Worm (Caenorhabditis elegans): ENCODE measurements around the gene ZK930.4.

ZK930.4 gene

DNA sequence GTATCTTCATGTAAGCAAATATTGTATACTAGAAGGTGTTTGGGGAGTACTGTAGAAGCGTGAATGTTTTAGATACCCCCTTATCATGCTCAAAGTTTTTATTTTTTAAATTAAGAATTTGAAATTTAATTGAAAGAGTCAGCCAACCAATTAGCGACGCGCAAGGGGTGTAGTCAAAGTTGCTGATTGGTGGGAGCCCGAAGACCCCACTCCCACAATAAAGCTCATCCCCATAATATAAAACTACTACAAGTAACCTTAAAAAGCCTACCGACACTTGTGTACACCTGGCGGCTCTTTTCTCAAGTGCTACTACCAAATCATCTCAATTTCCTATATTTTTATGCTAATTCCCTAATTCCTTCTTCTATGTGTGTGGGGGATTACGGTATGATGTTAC, 6.6 kb upstream of the ZK930.4 start:
- no peak for TF ChIP-seq hlh-30 (tag; optimal IDR thresholded peaks at IDR 0.05; ENCODE audit: insufficient read depth)
- TF ChIP-seq nfya-1 (tag; optimal IDR thresholded peaks at IDR 0.05), result peak; percentile 87
- TF ChIP-seq pha-4 (tag; optimal IDR thresholded peaks at IDR 0.05), result no peak
- TF ChIP-seq hlh-13 (GFP tag; optimal IDR thresholded peaks at IDR 0.05), result no peak

DNA sequence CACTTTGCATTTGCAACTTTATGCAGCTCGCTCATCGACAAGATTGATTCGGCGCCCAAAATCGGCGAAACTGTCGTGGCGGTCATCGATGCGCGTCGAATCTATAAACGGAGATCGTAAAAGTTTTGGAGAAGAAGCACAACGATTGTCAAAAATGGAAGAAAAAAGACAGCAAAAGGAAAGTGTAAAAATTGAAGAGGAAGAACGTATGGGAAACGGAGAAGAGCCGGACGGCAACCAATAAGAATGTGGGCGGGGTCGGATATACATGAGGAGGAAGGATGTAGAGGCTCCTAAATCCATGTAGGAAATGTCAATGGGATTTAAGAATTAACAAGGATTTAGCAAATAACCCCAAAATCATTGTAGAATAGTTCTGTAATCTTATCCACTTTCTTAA, 5.2 kb upstream of the ZK930.4 start, which contains the start of gene vab-23:
TSS of gene vab-23 (minus strand) at position 101 of the 400 bp plus-strand sequence.
- TF ChIP-seq pat-9 (tag; optimal IDR thresholded peaks at IDR 0.05), result no peak
- no peak for TF ChIP-seq C38D4.7 (GFP tag; optimal IDR thresholded peaks at IDR 0.05)
- no peak for TF ChIP-seq ceh-31 (tag; optimal IDR thresholded peaks at IDR 0.05)
- TF ChIP-seq unc-42 (tag; optimal IDR thresholded peaks at IDR 0.05), result no peak
- no peak for TF ChIP-seq ttx-3 (tag; optimal IDR thresholded peaks at IDR 0.05)
- TF ChIP-seq mec-3 (tag; optimal IDR thresholded peaks at IDR 0.05; ENCODE audit: borderline replicate concordance), result no peak
- TF ChIP-seq hlh-30 (tag; optimal IDR thresholded peaks at IDR 0.05; ENCODE audit: insufficient read depth), result no peak
- TF ChIP-seq odd-2 (tag; optimal IDR thresholded peaks at IDR 0.05), result no peak
- TF ChIP-seq nhr-232 (tag; optimal IDR thresholded peaks at IDR 0.05), result no peak
- TF ChIP-seq nhr-11 (tag; optimal IDR thresholded peaks at IDR 0.05), result no peak
- TF ChIP-seq ceh-14 (tag; optimal IDR thresholded peaks at IDR 0.05), result no peak
- no peak for TF ChIP-seq hlh-15 (tag; optimal IDR thresholded peaks at IDR 0.05)
- no peak for TF ChIP-seq ceh-19 (GFP tag; optimal IDR thresholded peaks at IDR 0.05)

DNA sequence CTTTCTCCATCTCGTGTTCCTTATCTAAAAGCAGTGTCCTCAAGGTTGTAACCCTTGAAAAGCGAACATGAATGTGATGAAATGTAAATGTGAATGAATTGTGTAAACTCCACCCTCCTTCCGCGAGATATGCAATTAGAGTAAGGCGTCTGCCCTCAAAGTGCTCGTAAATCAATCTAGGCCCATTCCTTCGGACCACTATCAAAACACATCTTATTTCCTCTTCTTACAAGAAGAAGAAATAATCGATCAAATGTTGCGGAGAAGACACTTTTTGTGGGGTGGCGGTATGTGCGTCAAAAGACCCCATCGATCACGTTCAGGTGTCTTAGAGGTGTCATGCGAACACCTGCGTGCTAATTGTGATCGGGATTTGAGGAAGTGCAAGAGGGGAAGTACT, 4.1 kb upstream of the ZK930.4 start:
- no peak for TF ChIP-seq hlh-8 (tag; optimal IDR thresholded peaks at IDR 0.05)
- TF ChIP-seq unc-55 (GFP tag; optimal IDR thresholded peaks at IDR 0.05), result peak; percentile 87

DNA sequence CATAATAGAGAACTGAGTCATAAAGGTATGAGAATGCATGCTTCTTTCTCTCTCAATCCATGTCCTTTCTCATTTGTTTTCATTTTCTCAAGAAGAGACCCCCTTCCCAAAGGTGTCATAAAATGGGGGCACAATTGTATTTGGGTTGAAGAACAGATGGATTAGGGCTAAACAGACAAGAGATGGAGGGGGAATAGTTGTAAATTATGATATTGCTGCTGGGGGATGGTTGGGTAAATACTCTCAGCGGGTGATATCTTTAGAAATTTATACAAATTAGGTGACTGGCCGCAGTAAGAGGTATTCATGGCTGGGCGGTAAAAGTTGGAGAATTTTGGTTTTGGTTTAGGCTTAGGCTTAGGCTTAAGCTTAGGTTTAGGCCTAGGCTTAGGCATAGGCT, 1.3 kb upstream of the ZK930.4 start:
- TF ChIP-seq elt-2 (tag; optimal IDR thresholded peaks at IDR 0.05) (no peak), T23F11.4 (GFP tag; optimal IDR thresholded peaks at IDR 0.05) (no peak), ceh-22 (tag; optimal IDR thresholded peaks at IDR 0.05) (no peak), unc-42 (tag; optimal IDR thresholded peaks at IDR 0.05) (no peak), lin-11 (tag; optimal IDR thresholded peaks at IDR 0.05) (no peak), pax-1 (tag; optimal IDR thresholded peaks at IDR 0.05) (no peak), unc-3 (GFP tag; conservative IDR thresholded peaks at IDR 0.05) (no peak), unc-3 (tag; optimal IDR thresholded peaks at IDR 0.05) (no peak), unc-86 (tag; optimal IDR thresholded peaks at IDR 0.05) (no peak)

DNA sequence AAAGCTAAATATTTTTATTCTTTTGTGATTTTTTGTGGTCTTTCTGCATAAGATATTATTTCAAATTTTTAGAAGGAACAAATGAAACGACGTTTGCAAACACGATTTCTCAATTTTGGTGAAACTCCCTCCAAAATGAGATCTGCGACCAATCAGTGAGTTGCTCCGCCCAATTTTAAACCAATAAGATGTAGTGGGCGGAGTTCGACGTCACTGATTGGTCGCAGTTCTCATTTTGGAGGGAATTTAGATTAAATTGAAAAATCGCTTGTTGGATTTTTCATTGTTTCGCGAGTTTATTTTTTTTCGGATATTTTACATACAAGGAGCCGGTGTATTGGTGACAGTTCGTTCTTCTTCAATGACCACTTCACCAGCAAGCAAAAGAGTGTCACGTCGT, 4.3 kb downstream of the ZK930.4 start:
- TF ChIP-seq nfya-1 (tag; optimal IDR thresholded peaks at IDR 0.05) (peak; percentile 88), dve-1 (tag; optimal IDR thresholded peaks at IDR 0.05) (no peak), ceh-9 (tag; optimal IDR thresholded peaks at IDR 0.05) (no peak)

DNA sequence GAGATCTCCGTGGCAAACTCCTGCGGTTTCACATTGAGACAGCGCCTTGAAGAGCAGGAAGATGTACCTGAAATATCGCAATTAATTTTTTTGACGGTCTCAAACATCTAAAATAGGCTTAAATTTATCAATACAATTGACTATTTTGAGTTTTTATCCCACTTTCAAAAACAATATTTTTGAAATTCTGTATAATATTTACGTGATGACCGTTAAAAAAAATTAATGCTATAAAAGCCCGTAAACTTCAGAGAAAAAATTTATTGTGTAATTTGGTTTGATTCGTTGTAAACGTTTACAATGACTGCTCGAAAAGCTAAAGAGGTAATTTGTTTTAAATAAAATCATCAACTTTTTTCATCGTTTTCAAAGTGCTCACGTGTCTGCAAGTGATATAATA, 8.0 kb downstream of the ZK930.4 start, which contains the start of gene ZK930.7:
TSS of gene ZK930.7 (plus strand) at position 301 of the 400 bp plus-strand sequence.
- TF ChIP-seq pag-3 (tag; optimal IDR thresholded peaks at IDR 0.05; ENCODE audit: borderline replicate concordance), result no peak
- no peak for TF ChIP-seq pros-1 (tag; optimal IDR thresholded peaks at IDR 0.05)
- no peak for TF ChIP-seq hlh-15 (tag; optimal IDR thresholded peaks at IDR 0.05)
- TF ChIP-seq rnt-1 (tag; optimal IDR thresholded peaks at IDR 0.05), result no peak
- no peak for TF ChIP-seq hlh-30 (tag; optimal IDR thresholded peaks at IDR 0.05; ENCODE audit: insufficient read depth)
- TF ChIP-seq ets-4 (tag; optimal IDR thresholded peaks at IDR 0.05), result no peak
- no peak for TF ChIP-seq ceh-34 (tag; optimal IDR thresholded peaks at IDR 0.05)
- no peak for TF ChIP-seq zip-5 (tag; optimal IDR thresholded peaks at IDR 0.05)
- no peak for TF ChIP-seq C08G9.2 (tag; optimal IDR thresholded peaks at IDR 0.05)
- no peak for TF ChIP-seq che-1 (tag; optimal IDR thresholded peaks at IDR 0.05)
- no peak for TF ChIP-seq K09A11.1 (tag; optimal IDR thresholded peaks at IDR 0.05; ENCODE audit: insufficient read depth)
- no peak for TF ChIP-seq unc-42 (tag; optimal IDR thresholded peaks at IDR 0.05)
- TF ChIP-seq lim-6 (tag; optimal IDR thresholded peaks at IDR 0.05), result no peak
- no peak for TF ChIP-seq gmeb-2 (tag; optimal IDR thresholded peaks at IDR 0.05)
- TF ChIP-seq ztf-16 (tag; optimal IDR thresholded peaks at IDR 0.05), result no peak
- TF ChIP-seq pax-1 (tag; optimal IDR thresholded peaks at IDR 0.05), result no peak
- TF ChIP-seq ceh-6 (GFP tag; optimal IDR thresholded peaks at IDR 0.05), result no peak
- TF ChIP-seq unc-3 (GFP tag; conservative IDR thresholded peaks at IDR 0.05), result no peak
- TF ChIP-seq unc-3 (tag; optimal IDR thresholded peaks at IDR 0.05), result no peak

All from whole organism, late embryonic.